Worm (Caenorhabditis elegans): ENCODE measurements around the gene math-44.
"Not testable (repeated sequence)": the region's sequence is repeated elsewhere in the genome, so short reads cannot be mapped to it uniquely, and the experiment has no call there.

math-44 gene

ce11 chrII:1989010-1989409, at the start of gene math-44:
Gene math-44 (plus strand): TSS chrII:1989310.
- TF ChIP-seq nhr-47 (tag; optimal IDR thresholded peaks at IDR 0.05) = no peak
- TF ChIP-seq efl-1 (optimal IDR thresholded peaks at IDR 0.05) = no peak
- TF ChIP-seq efl-1 (GFP tag; optimal IDR thresholded peaks at IDR 0.05 in 1 of 2) = peak in 1 of 2 experiments; percentile 30
- TF ChIP-seq aly-2 (tag; optimal IDR thresholded peaks at IDR 0.05) = no peak
- TF ChIP-seq pag-3 (tag; optimal IDR thresholded peaks at IDR 0.05; ENCODE audit: borderline replicate concordance, insufficient read depth) = no peak
- no peak for TF ChIP-seq C16A3.4 (tag; optimal IDR thresholded peaks at IDR 0.05)

- TF ChIP-seq unc-86 (tag; optimal IDR thresholded peaks at IDR 0.05) (no peak), tbx-2 (tag; optimal IDR thresholded peaks at IDR 0.05) (no peak), sox-4 (tag; optimal IDR thresholded peaks at IDR 0.05) (no peak), hpl-2 (GFP tag; optimal IDR thresholded peaks at IDR 0.05) (no peak), nhr-237 (tag; optimal IDR thresholded peaks at IDR 0.05) (no peak), rnt-1 (tag; optimal IDR thresholded peaks at IDR 0.05) (no peak), elt-2 (tag; optimal IDR thresholded peaks at IDR 0.05) (peak; percentile 36)
Observed at ce11 chrII:1939652-1940051, 49.5 kb upstream of the math-44 start, which contains the start of gene ZK250.13. Gene ZK250.13 (minus strand): TSS chrII:1939752.

ce11 chrII:1945093-1945492, 44.0 kb upstream of the math-44 start, which contains the start of gene ZK250.14:
Gene ZK250.14 (minus strand): TSS chrII:1945193.
- TF ChIP-seq lin-35 (GFP tag; optimal IDR thresholded peaks at IDR 0.05) = no peak
- TF ChIP-seq aha-1 (tag; optimal IDR thresholded peaks at IDR 0.05) = no peak
- TF ChIP-seq lsy-2 (tag; optimal IDR thresholded peaks at IDR 0.05) = no peak
- TF ChIP-seq lir-3 (tag; optimal IDR thresholded peaks at IDR 0.05; ENCODE audit: poor library complexity) = no peak
- no peak for TF ChIP-seq xbp-1 (tag; optimal IDR thresholded peaks at IDR 0.05)
- TF ChIP-seq lin-15B (tag; optimal IDR thresholded peaks at IDR 0.05) = no peak
- TF ChIP-seq blmp-1 (tag; optimal IDR thresholded peaks at IDR 0.05) = no peak
- TF ChIP-seq ceh-63 (GFP tag; optimal IDR thresholded peaks at IDR 0.05) = no peak
- TF ChIP-seq ztf-11 (tag; optimal IDR thresholded peaks at IDR 0.05) = no peak
- TF ChIP-seq tlp-1 (tag; optimal IDR thresholded peaks at IDR 0.05) = no peak

- TF ChIP-seq egl-27 (tag; optimal IDR thresholded peaks at IDR 0.05) (no peak), mep-1 (tag; optimal IDR thresholded peaks at IDR 0.05) (no peak), nhr-85 (tag) (no peak), nhr-77 (tag; optimal IDR thresholded peaks at IDR 0.05) (no peak), efl-3 (GFP tag; optimal IDR thresholded peaks at IDR 0.05) (no peak)
Observed at ce11 chrII:1946427-1946826, 42.7 kb upstream of the math-44 start, which contains the start of gene math-48. Gene math-48 (minus strand): TSS chrII:1946527.

- not testable (repeated sequence) for TF ChIP-seq nhr-47 (tag; optimal IDR thresholded peaks at IDR 0.05); nhr-19 (GFP tag; conservative IDR thresholded peaks at IDR 0.05); nhr-71 (tag; optimal IDR thresholded peaks at IDR 0.05)
Observed at ce11 chrII:1948393-1948792, 40.7 kb upstream of the math-44 start, which contains the start of gene ZK250.2. Gene ZK250.2 (plus strand): TSS chrII:1948693.

ce11 chrII:1949119-1949518, 40.0 kb upstream of the math-44 start:
- no peak for TF ChIP-seq unc-30 (tag; optimal IDR thresholded peaks at IDR 0.05)
- no peak for TF ChIP-seq fkh-10 (GFP tag; optimal IDR thresholded peaks at IDR 0.05)
- TF ChIP-seq ceh-88 (GFP tag; IDR thresholded peaks at IDR 0.05) = no peak
- TF ChIP-seq pax-3 (tag; optimal IDR thresholded peaks at IDR 0.05) = no peak
- TF ChIP-seq elt-2 (tag; optimal IDR thresholded peaks at IDR 0.05) = peak; percentile 98
- no peak for TF ChIP-seq efl-3 (GFP tag; optimal IDR thresholded peaks at IDR 0.05)
- no peak for TF ChIP-seq nhr-11 (tag; optimal IDR thresholded peaks at IDR 0.05)
- TF ChIP-seq elt-3 (tag; optimal IDR thresholded peaks at IDR 0.05) = peak in 1 of 6 experiments; percentile 42
- peak; percentile 43 for TF ChIP-seq lin-14 (GFP tag; optimal IDR thresholded peaks at IDR 0.05)
- no peak for TF ChIP-seq alr-1 (tag; optimal IDR thresholded peaks at IDR 0.05; ENCODE audit: borderline replicate concordance)
- no peak for TF ChIP-seq nhr-237 (tag; optimal IDR thresholded peaks at IDR 0.05)
- TF ChIP-seq swsn-7 (tag; optimal IDR thresholded peaks at IDR 0.05) = no peak
- no peak for TF ChIP-seq lin-13 (GFP tag; optimal IDR thresholded peaks at IDR 0.05)
- TF ChIP-seq jun-1 (tag; optimal IDR thresholded peaks at IDR 0.05) = peak; percentile 64
- no peak for TF ChIP-seq dsc-1 (tag; optimal IDR thresholded peaks at IDR 0.05)
- TF ChIP-seq pqm-1 (tag; optimal IDR thresholded peaks at IDR 0.05) = peak; percentile 56
- TF ChIP-seq tlp-1 (tag; optimal IDR thresholded peaks at IDR 0.05) = peak; percentile 56
- no peak for TF ChIP-seq aly-2 (tag; optimal IDR thresholded peaks at IDR 0.05)

Measured in whole organism, L1 larva.